Worm (Caenorhabditis elegans) whole organism, L4 larva: ENCODE data around the gene B0336.12.

ENCODE experiments used
- D1046.2 ChIP-seq: fragments of 200-800 bp; sonication (Bioruptor generic); IDR thresholded peaks from 2 replicates; pipeline ENCODE4 v1.3.6; 2022; ENCODE audit warnings: missing genetic modification characterization, missing compliant biosample characterization
- F26F4.8 ChIP-seq: fragments of 200-800 bp; sonication (Bioruptor generic); conservative IDR thresholded peaks from 2 replicates; pipeline ENCODE4 v1.3.6; 2022; ENCODE audit warnings: missing genetic modification characterization, missing compliant biosample characterization
- F37D6.2 ChIP-seq: sonication (generic microtip); optimal IDR thresholded peaks from 2 replicates; lab custom pipeline; 2016; ENCODE audit warnings: mild to moderate bottlenecking, missing genetic modification characterization, missing compliant biosample characterization
- F44E2.7 ChIP-seq: fragments of 200-800 bp; sonication (Bioruptor generic); IDR thresholded peaks from 2 replicates; pipeline ENCODE4 v2.1.2; 2022; ENCODE audit warnings: missing genetic modification characterization, missing compliant biosample characterization
- R02D3.7 ChIP-seq: fragments of 150-350 bp; sonication (generic microtip); optimal IDR thresholded peaks from 3 replicates; lab custom pipeline; 2014; ENCODE audit warnings: missing biosample characterization, missing genetic modification characterization
- T20F7.1 ChIP-seq: fragments of 200-800 bp; sonication (Bioruptor generic); optimal IDR thresholded peaks from 2 replicates; lab custom pipeline; 2018; ENCODE audit warnings: mild to moderate bottlenecking, missing genetic modification characterization, missing compliant biosample characterization
- Y105C5A.15 ChIP-seq: fragments of 200-800 bp; sonication (Bioruptor generic); IDR thresholded peaks from 2 replicates; pipeline ENCODE4 v1.3.6; 2022; ENCODE audit warnings: missing genetic modification characterization, missing compliant biosample characterization
- Y48G9A.11 ChIP-seq: fragments of 200-800 bp; sonication (Bioruptor generic); IDR thresholded peaks from 2 replicates; pipeline ENCODE4 v1.3.6; 2022; ENCODE audit warnings: missing genetic modification reagents, missing genetic modification characterization, missing compliant biosample characterization
- ZK546.5 ChIP-seq, 2 experiments: sonication (generic microtip); optimal IDR thresholded peaks; 2 replicates each; lab custom pipeline; 2017; ENCODE audit warnings: missing biosample characterization in 2 of 2, missing genetic modification characterization in 2 of 2
- aha-1 ChIP-seq: fragments of 150-350 bp; peaks from one replicate; lab custom pipeline; 2014; ENCODE audit warnings: missing biosample characterization, missing genetic modification characterization
- aly-2 ChIP-seq: sonication (generic microtip); optimal IDR thresholded peaks from 2 replicates; lab custom pipeline; 2018; ENCODE audit warnings: missing biosample characterization, missing genetic modification characterization
- ama-1 ChIP-seq: fragments of 150-350 bp; optimal IDR thresholded peaks from 2 replicates; lab custom pipeline; 2014; ENCODE audit warnings: inconsistent platforms, mixed read lengths
- arid-1 ChIP-seq: fragments of 200-800 bp; sonication (Bioruptor generic); conservative IDR thresholded peaks from 2 replicates; pipeline ENCODE4 v1.3.6; 2022; ENCODE audit warnings: missing genetic modification reagents, missing genetic modification characterization, missing compliant biosample characterization
- ceh-32 ChIP-seq: sonication (generic microtip); optimal IDR thresholded peaks from 2 replicates; lab custom pipeline; 2016; ENCODE audit warnings: mild to moderate bottlenecking, missing genetic modification characterization, missing compliant biosample characterization; ENCODE audit not compliant: poor library complexity
- ceh-82 ChIP-seq: sonication (generic microtip); optimal IDR thresholded peaks from 2 replicates; lab custom pipeline; 2017; ENCODE audit warnings: missing biosample characterization, missing genetic modification characterization
- ces-1 ChIP-seq: fragments of 150-350 bp; sonication (generic microtip); optimal IDR thresholded peaks from 4 replicates; lab custom pipeline; 2014; ENCODE audit warnings: missing biosample characterization, missing genetic modification reagents, missing genetic modification characterization
- ctbp-1 ChIP-seq: fragments of 200-800 bp; sonication (Bioruptor generic); IDR thresholded peaks from 2 replicates; pipeline ENCODE4 v1.3.6; 2022; ENCODE audit warnings: missing genetic modification reagents, missing genetic modification characterization, missing compliant biosample characterization
- daf-12 ChIP-seq: fragments of 150-350 bp; optimal IDR thresholded peaks from 2 replicates; lab custom pipeline; 2014; ENCODE audit warnings: missing biosample characterization, missing genetic modification reagents, missing genetic modification characterization
- daf-19 ChIP-seq: fragments of 200-800 bp; sonication (Bioruptor generic); conservative IDR thresholded peaks from 2 replicates; pipeline ENCODE4 v1.3.6; 2022; ENCODE audit warnings: missing genetic modification characterization, missing compliant biosample characterization
- dmd-6 ChIP-seq: fragments of 200-800 bp; sonication (Bioruptor generic); IDR thresholded peaks from 2 replicates; pipeline ENCODE4 v1.3.6; 2022; ENCODE audit warnings: missing genetic modification reagents, missing genetic modification characterization, missing compliant biosample characterization
- egl-27 ChIP-seq: sonication (generic microtip); optimal IDR thresholded peaks from 3 replicates; lab custom pipeline; 2017; ENCODE audit warnings: missing biosample characterization, missing genetic modification reagents, missing genetic modification characterization
- egl-43 ChIP-seq: fragments of 200-800 bp; sonication (Bioruptor generic); IDR thresholded peaks from 2 replicates; pipeline ENCODE4 v1.3.6; 2022; ENCODE audit warnings: missing genetic modification reagents, missing genetic modification characterization, missing compliant biosample characterization
- fkh-10 ChIP-seq: fragments of 150-350 bp; optimal IDR thresholded peaks from 2 replicates; lab custom pipeline; 2014; ENCODE audit warnings: missing biosample characterization, missing genetic modification reagents, missing genetic modification characterization
- fos-1 ChIP-seq: fragments of 150-350 bp; optimal IDR thresholded peaks from 2 replicates; lab custom pipeline; 2014; ENCODE audit warnings: missing biosample characterization, missing genetic modification characterization
- hlh-11 ChIP-seq: fragments of 200-800 bp; sonication (Bioruptor generic); optimal IDR thresholded peaks from 2 replicates; lab custom pipeline; 2018; ENCODE audit warnings: mild to moderate bottlenecking, missing genetic modification characterization, missing compliant biosample characterization
- hlh-30 ChIP-seq: sonication (generic microtip); optimal IDR thresholded peaks from 2 replicates; lab custom pipeline; 2017; ENCODE audit warnings: antibody characterized with exemption, mild to moderate bottlenecking, missing genetic modification characterization, missing compliant biosample characterization; ENCODE audit not compliant: insufficient read depth
- lim-7 ChIP-seq: fragments of 200-800 bp; sonication (Bioruptor generic); IDR thresholded peaks from 2 replicates; pipeline ENCODE4 v1.3.6; 2022; ENCODE audit warnings: missing genetic modification characterization, missing compliant biosample characterization
- lin-1 ChIP-seq: fragments of 200-800 bp; sonication (Bioruptor generic); IDR thresholded peaks from 2 replicates; pipeline ENCODE4 v1.3.6; 2022; ENCODE audit warnings: missing genetic modification reagents, missing genetic modification characterization, missing compliant biosample characterization
- lin-38 ChIP-seq: fragments of 200-800 bp; sonication (Bioruptor generic); IDR thresholded peaks from 2 replicates; pipeline ENCODE4 v1.3.6; 2022; ENCODE audit warnings: missing genetic modification reagents, missing genetic modification characterization, missing compliant biosample characterization
- lsy-2 ChIP-seq, 2 experiments: fragments of 150-350 bp in 1 of 2; sonication (generic microtip) in 1 of 2; optimal IDR thresholded peaks; 2 replicates each; lab custom pipeline; 2014 to 2017; ENCODE audit warnings: missing biosample characterization in 2 of 2, missing genetic modification characterization in 2 of 2
- mdl-1 ChIP-seq, 2 experiments: fragments of 150-350 bp in 1 of 2; sonication (generic microtip) in 1 of 2; optimal IDR thresholded peaks; 2 replicates each; lab custom pipeline; 2014 to 2017; ENCODE audit warnings: missing biosample characterization in 2 of 2, missing genetic modification characterization in 2 of 2
- mes-2 ChIP-seq: sonication (generic microtip); optimal IDR thresholded peaks from 2 replicates; lab custom pipeline; 2016; ENCODE audit warnings: missing genotype, mild to moderate bottlenecking, missing genetic modification characterization, missing compliant biosample characterization; ENCODE audit not compliant: poor library complexity, severe bottlenecking
- nhr-10 ChIP-seq: fragments of 150-350 bp; optimal IDR thresholded peaks from 2 replicates; lab custom pipeline; 2014; ENCODE audit warnings: missing biosample characterization, missing genetic modification characterization
- nhr-111 ChIP-seq: fragments of 200-800 bp; sonication (Bioruptor generic); optimal IDR thresholded peaks from 2 replicates; lab custom pipeline; 2018; ENCODE audit warnings: mild to moderate bottlenecking, missing genetic modification characterization, missing compliant biosample characterization
- nhr-42 ChIP-seq: fragments of 200-800 bp; sonication (Bioruptor generic); IDR thresholded peaks from 2 replicates; pipeline ENCODE4 v1.3.6; 2022; ENCODE audit warnings: missing genetic modification characterization, missing compliant biosample characterization
- nhr-76 ChIP-seq: fragments of 150-350 bp; optimal IDR thresholded peaks from 2 replicates; lab custom pipeline; 2014; ENCODE audit warnings: missing biosample characterization, missing genetic modification characterization
- php-3 ChIP-seq: fragments of 200-800 bp; sonication (Bioruptor generic); IDR thresholded peaks from 2 replicates; pipeline ENCODE4 v1.3.6; 2022; ENCODE audit warnings: missing genetic modification reagents, missing genetic modification characterization, missing compliant biosample characterization
- pqm-1 ChIP-seq: sonication (generic microtip); optimal IDR thresholded peaks from 2 replicates; lab custom pipeline; 2017; ENCODE audit warnings: missing biosample characterization, missing genetic modification characterization
- sdz-12 ChIP-seq: fragments of 200-800 bp; sonication (Bioruptor generic); optimal IDR thresholded peaks from 2 replicates; lab custom pipeline; 2018; ENCODE audit warnings: mild to moderate bottlenecking, missing genetic modification characterization, missing compliant biosample characterization
- set-16 ChIP-seq: fragments of 200-800 bp; sonication (Bioruptor generic); IDR thresholded peaks from 2 replicates; pipeline ENCODE4 v1.3.6; 2022; ENCODE audit warnings: missing genetic modification reagents, missing genetic modification characterization, missing compliant biosample characterization
- snpc-1.2 ChIP-seq: fragments of 200-800 bp; sonication (Bioruptor generic); IDR thresholded peaks from 2 replicates; pipeline ENCODE4 v1.3.6; 2022; ENCODE audit warnings: missing genetic modification reagents, missing genetic modification characterization, missing compliant biosample characterization
- spr-1 ChIP-seq: sonication (generic microtip); optimal IDR thresholded peaks from 2 replicates; lab custom pipeline; 2016; ENCODE audit warnings: mild to moderate bottlenecking, missing genetic modification characterization, missing compliant biosample characterization
- tag-97 ChIP-seq: fragments of 200-800 bp; sonication (Bioruptor generic); IDR thresholded peaks from 2 replicates; pipeline ENCODE4 v1.3.6; 2022; ENCODE audit warnings: missing genetic modification characterization, missing compliant biosample characterization
- unc-62 ChIP-seq, 3 experiments: fragments of 150-350 bp in 1 of 3; sonication (generic microtip); optimal IDR thresholded peaks in 2 of 3; peaks in 1 of 3; 1 replicate in 1 of 3; 2 replicates in 2 of 3; lab custom pipeline; 2014 to 2017; ENCODE audit warnings: missing biosample characterization in 3 of 3, missing genetic modification characterization in 3 of 3, missing genetic modification reagents in 3 of 3, missing genotype in 1 of 3
- vab-7 ChIP-seq: fragments of 200-800 bp; sonication (Bioruptor generic); IDR thresholded peaks from 2 replicates; pipeline ENCODE4 v1.3.6; 2022; ENCODE audit warnings: missing genetic modification reagents, missing genetic modification characterization, missing compliant biosample characterization
- zag-1 ChIP-seq: fragments of 150-350 bp; optimal IDR thresholded peaks from 2 replicates; lab custom pipeline; 2014; ENCODE audit warnings: missing biosample characterization, missing genetic modification characterization
- ztf-11 ChIP-seq: fragments of 150-350 bp; optimal IDR thresholded peaks from 2 replicates; lab custom pipeline; 2014; ENCODE audit warnings: missing biosample characterization, missing genetic modification characterization

The B0336.12 gene

ce11 chrIII:5717173-5717748 lies 7.3 kb upstream of the B0336.12 start:
- TF ChIP-seq ama-1 (peak; percentile 67), daf-19 (GFP tag; lab: Robert Waterston, UW) (peak; percentile 64; the same call in 1 of the 2 replicates), unc-62 (GFP tag; optimal IDR thresholded peaks at IDR 0.05 in 1 of 2; lab: Kevin White, UChicago) (peak in 1 of 2 experiments; percentile 85), unc-62 (tag; optimal IDR thresholded peaks at IDR 0.05; lab: Kevin White, UChicago) (no peak), ceh-82 (tag; lab: Kevin White, UChicago) (no peak), Y105C5A.15 (GFP tag; lab: Robert Waterston, UW) (0 out of 2 replicates have a peak, but pooled peaks have one; percentile 35)

- 0 out of 2 replicates have a peak, but pooled peaks have one; percentile 9 for TF ChIP-seq arid-1 (GFP tag; lab: Robert Waterston, UW)
- TF ChIP-seq D1046.2 (GFP tag; lab: Robert Waterston, UW) = 0 out of 2 replicates have a peak, but pooled peaks have one; percentile 12
- peak; percentile 74 for TF ChIP-seq mes-2
- TF ChIP-seq snpc-1.2 (GFP tag; lab: Robert Waterston, UW) = peak; percentile 57; the same call in 1 of the 2 replicates
- TF ChIP-seq ceh-32 (tag; lab: Kevin White, UChicago) = no peak
- TF ChIP-seq fos-1 (tag; lab: Kevin White, UChicago) = no peak
- TF ChIP-seq F37D6.2 (tag; lab: Kevin White, UChicago) = no peak
- peak; percentile 23 for TF ChIP-seq fkh-10 (GFP tag; lab: Kevin White, UChicago)
- TF ChIP-seq ama-1 = no peak
- TF ChIP-seq nhr-10 (tag; lab: Kevin White, UChicago) = no peak
- TF ChIP-seq tag-97 (GFP tag; lab: Robert Waterston, UW) = no peak
- TF ChIP-seq F44E2.7 (GFP tag; lab: Robert Waterston, UW) = 0 out of 2 replicates have a peak, but pooled peaks have one; percentile 30
- TF ChIP-seq unc-62 (GFP tag; optimal IDR thresholded peaks at IDR 0.05 in 1 of 2; lab: Kevin White, UChicago) = peak in 1 of 2 experiments; percentile 93
- TF ChIP-seq unc-62 (tag; optimal IDR thresholded peaks at IDR 0.05; lab: Kevin White, UChicago) = no peak
- TF ChIP-seq Y48G9A.11 (GFP tag; lab: Robert Waterston, UW) = no peak
- no peak for TF ChIP-seq nhr-42 (GFP tag; lab: Robert Waterston, UW)
- peak; percentile 21 for TF ChIP-seq pqm-1 (tag; lab: Kevin White, UChicago)
- no peak for TF ChIP-seq T20F7.1 (GFP tag; lab: Kevin White, UChicago)
- TF ChIP-seq mdl-1 (tag; optimal IDR thresholded peaks at IDR 0.05; lab: Kevin White, UChicago) = peak; percentile 66 to 78
- TF ChIP-seq lin-1 = no peak
- TF ChIP-seq lsy-2 (tag; optimal IDR thresholded peaks at IDR 0.05; lab: Kevin White, UChicago) = peak; percentile 37 to 68
- no peak for TF ChIP-seq daf-12 (tag; lab: Kevin White, UChicago)
- TF ChIP-seq ctbp-1 (GFP tag; lab: Robert Waterston, UW) = no peak; the same call in 1 of the 2 replicates
- TF ChIP-seq sdz-12 (GFP tag; lab: Kevin White, UChicago) = no peak
- TF ChIP-seq egl-27 (tag; lab: Kevin White, UChicago) = no peak
- TF ChIP-seq hlh-11 (tag; lab: Kevin White, UChicago) = peak; percentile 80
- peak; percentile 9; the same call in 1 of the 2 replicates for TF ChIP-seq php-3
- TF ChIP-seq ztf-11 (tag; lab: Kevin White, UChicago) = no peak
- TF ChIP-seq hlh-30 (tag; lab: Kevin White, UChicago) = peak; percentile 64
- TF ChIP-seq spr-1 (tag; lab: Kevin White, UChicago) = no peak
- TF ChIP-seq aha-1 (tag; lab: Kevin White, UChicago) = peak; percentile 98
- TF ChIP-seq Y105C5A.15 (GFP tag; lab: Robert Waterston, UW) = peak; percentile 38; the same call in 1 of the 2 replicates
- TF ChIP-seq set-16 = peak; percentile 70
- no peak for TF ChIP-seq zag-1 (tag; lab: Kevin White, UChicago)
- TF ChIP-seq egl-43 (GFP tag; lab: Robert Waterston, UW) = peak; percentile 86
- TF ChIP-seq R02D3.7 = no peak
- no peak for TF ChIP-seq nhr-76 (tag; lab: Kevin White, UChicago)
- peak; percentile 40; the same call in 1 of the 2 replicates for TF ChIP-seq vab-7 (GFP tag; lab: Robert Waterston, UW)
- no peak for TF ChIP-seq lim-7 (GFP tag; lab: Robert Waterston, UW)
- TF ChIP-seq nhr-111 = peak; percentile 3
- no peak for TF ChIP-seq ZK546.5 (tag; optimal IDR thresholded peaks at IDR 0.05; lab: Kevin White, UChicago)
- TF ChIP-seq ces-1 (GFP tag; lab: Kevin White, UChicago) = no peak
- TF ChIP-seq F26F4.8 (GFP tag; lab: Robert Waterston, UW) = no peak
- TF ChIP-seq dmd-6 (GFP tag; lab: Robert Waterston, UW) = peak; percentile 39
- TF ChIP-seq lin-38 (GFP tag; lab: Robert Waterston, UW) = peak; percentile 49; the same call in 1 of the 2 replicates
- TF ChIP-seq aly-2 (tag; lab: Kevin White, UChicago) = no peak
Measured at ce11 chrIII:5715467-5715866, 5.5 kb upstream of the B0336.12 start.
